Worm (Caenorhabditis elegans) whole organism, L4/young adult: ENCODE data around the gene C50E3.6.

Experiments used
- W03F9.2 ChIP-seq: fragments of 150-350 bp; optimal IDR thresholded peaks from 2 replicates; lab custom pipeline; 2014; ENCODE audit warnings: missing biosample characterization, missing genetic modification characterization
- dao-5 ChIP-seq: sonication (generic microtip); optimal IDR thresholded peaks from 2 replicates; lab custom pipeline; 2016; ENCODE audit warnings: missing genotype, missing genetic modification characterization, moderate library complexity, missing compliant biosample characterization
- him-1 ChIP-seq: sonication (generic microtip); optimal IDR thresholded peaks from 2 replicates; lab custom pipeline; 2016; ENCODE audit warnings: missing genotype, missing genetic modification reagents, missing genetic modification characterization, missing compliant biosample characterization

The C50E3.6 gene

ce11 chrV:7609698-7610420, 19.5 kb upstream of the C50E3.6 start, which contains the start of the genes folt-3 and clec-214:
Gene folt-3 (minus strand): TSS chrV:7609748.
Gene clec-214 (plus strand): TSS chrV:7610370.
- no peak for TF ChIP-seq W03F9.2

DNA sequence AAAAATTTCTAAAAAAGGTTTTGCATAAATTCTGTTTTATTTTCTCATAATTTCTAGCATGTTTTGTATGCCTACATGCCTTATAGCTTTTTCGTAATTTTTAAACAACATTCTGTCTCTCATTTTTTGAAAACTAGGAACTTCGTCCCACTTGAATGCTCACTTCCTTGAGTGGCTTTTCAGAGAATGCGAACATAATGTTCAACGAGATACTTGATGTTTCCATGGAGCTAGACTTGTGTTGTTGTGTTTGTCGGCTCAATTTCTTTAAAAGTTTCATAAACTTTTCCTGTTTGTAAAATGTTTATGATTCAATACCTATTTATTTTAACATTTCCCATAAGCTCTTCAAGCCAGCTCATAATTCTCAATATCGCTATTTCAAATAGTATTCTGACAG, 14.5 kb upstream of the C50E3.6 start, which contains the start of gene clec-213:
Gene clec-213 (plus strand): TSS at position 301 of the 400 bp plus-strand sequence.
- TF ChIP-seq him-1 (tag; lab: Kevin White, UChicago) = no peak
- TF ChIP-seq dao-5 = no peak
- TF ChIP-seq W03F9.2 = no peak

DNA sequence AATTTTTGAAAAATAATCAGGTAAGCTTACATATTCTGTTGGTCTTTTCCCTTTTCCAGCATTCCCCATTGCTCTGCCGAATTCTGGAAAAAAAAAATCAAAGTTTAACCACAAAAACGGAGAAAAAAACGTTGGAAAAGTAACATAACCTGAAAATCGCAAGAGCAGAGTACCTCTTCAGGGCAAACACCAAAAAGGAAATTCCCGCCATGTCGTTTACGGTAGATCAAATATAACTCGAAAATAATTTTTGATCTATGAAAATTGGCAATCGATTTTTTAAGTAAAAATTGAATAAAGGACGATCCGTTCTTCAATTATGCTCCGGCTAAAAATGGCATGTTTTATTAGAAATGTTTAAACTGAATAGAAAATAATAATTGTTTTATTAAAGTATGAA, 13.1 kb upstream of the C50E3.6 start, which contains the start of gene C50E3.11:
Gene C50E3.11 (minus strand): TSS at position 83 of the 400 bp plus-strand sequence.
- TF ChIP-seq him-1 (tag; lab: Kevin White, UChicago) = no peak

DNA sequence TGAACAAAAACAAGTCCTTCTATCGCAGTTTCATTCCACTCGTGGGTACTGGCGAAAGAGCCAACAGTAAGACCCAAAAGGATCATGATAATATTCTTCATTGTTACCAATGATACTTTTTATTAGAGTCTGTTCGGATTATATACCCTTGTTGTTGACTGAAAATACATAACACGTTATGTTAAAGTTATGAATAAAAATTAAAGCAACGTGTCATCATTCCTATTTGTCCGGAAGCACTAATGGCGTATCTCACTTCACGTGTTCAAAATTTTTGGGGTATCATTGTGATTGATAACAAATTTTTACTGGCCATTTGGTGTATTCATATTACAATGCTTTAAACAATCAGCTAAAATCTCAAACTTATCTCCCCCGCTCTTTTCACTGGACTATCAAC, 11.1 kb upstream of the C50E3.6 start, which contains the start of gene scl-26:
Gene scl-26 (minus strand): TSS at position 101 of the 400 bp plus-strand sequence.
- TF ChIP-seq dao-5 = no peak
- TF ChIP-seq him-1 (tag; lab: Kevin White, UChicago) = no peak
- TF ChIP-seq W03F9.2 = no peak

DNA sequence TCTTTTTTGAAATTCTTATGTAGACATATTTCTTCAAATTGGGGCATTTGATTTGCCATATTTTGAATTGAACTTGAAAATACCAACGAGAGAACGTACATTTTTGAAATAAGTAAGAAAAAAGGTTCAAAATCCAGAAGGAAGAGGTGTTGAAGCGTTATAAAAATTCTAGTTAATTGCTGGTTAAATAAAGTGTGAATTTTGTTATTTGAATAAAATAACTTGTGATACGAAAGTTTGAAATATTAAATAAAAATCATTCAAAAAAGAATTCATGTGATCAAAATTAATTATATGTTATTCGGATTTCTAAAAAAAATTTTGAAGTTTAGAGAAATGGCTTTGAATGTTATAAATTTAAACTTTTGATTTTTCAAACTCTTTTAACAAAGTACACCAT, 9.8 kb upstream of the C50E3.6 start, which contains the start of gene C50E3.9:
Gene C50E3.9 (minus strand): TSS at position 101 of the 400 bp plus-strand sequence.
- TF ChIP-seq dao-5 (no peak), him-1 (tag; lab: Kevin White, UChicago) (no peak), W03F9.2 (no peak)

DNA sequence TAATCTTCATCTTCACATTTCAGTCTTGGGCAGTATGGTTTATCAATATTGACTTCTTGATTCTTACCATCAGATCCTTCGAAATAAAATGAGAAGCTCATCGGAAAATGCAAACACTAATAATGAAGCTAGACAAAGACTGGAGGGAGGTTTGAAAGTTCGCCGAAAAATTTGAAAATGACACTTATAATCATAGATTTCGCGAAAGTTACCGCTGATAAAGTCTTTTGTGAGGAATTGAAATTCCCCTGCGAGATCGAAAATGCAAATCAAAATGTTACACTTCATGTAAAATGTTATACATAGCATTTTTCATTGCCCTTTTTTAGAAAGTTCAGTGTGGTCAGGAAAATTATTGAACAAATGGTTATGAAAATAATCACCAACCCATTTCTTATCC, 7.9 kb upstream of the C50E3.6 start, which contains the start of gene C50E3.7:
Gene C50E3.7 (minus strand): TSS at position 101 of the 400 bp plus-strand sequence.
- TF ChIP-seq W03F9.2 = no peak
- no peak for TF ChIP-seq dao-5
- TF ChIP-seq him-1 (tag; lab: Kevin White, UChicago) = no peak

DNA sequence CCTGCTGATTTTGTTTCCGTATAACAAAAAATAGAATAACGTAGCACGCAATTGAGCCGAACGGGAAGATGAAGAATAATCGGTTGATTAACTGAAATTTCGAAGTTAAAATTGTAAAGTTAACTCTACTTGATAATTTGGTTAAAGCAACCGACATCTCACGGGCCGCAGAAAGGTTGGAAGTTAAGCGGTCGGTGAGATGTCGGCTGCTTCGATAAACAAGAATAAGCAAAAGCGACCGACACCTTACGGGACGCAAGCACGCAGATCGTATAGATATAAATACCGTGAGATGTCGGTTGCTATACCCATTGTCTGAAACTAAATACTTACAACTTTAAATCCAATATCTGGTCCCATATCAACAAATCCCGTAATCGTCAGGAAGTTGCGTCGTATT, 4.8 kb upstream of the C50E3.6 start:
- TF ChIP-seq him-1 (tag; lab: Kevin White, UChicago) = no peak
- no peak for TF ChIP-seq dao-5
- no peak for TF ChIP-seq W03F9.2

- TF ChIP-seq him-1 (tag; lab: Kevin White, UChicago) = no peak
- no peak for TF ChIP-seq dao-5
- TF ChIP-seq W03F9.2 = peak; percentile 64
These were observed 2.7 kb downstream of the C50E3.6 start, which contains the start of the genes F19F10.11 and C50E3.5 for ce11 chrV:7587637-7588036. Gene F19F10.11 (minus strand): TSS chrV:7587704. Gene C50E3.5 (plus strand): TSS chrV:7587996.

ce11 chrV:7580378-7580777, 10.0 kb downstream of the C50E3.6 start, which contains the start of gene ets-6:
Gene ets-6 (minus strand): TSS chrV:7580546.
- TF ChIP-seq dao-5 (no peak), W03F9.2 (peak; percentile 28)

- TF ChIP-seq dao-5 (no peak), him-1 (tag; lab: Kevin White, UChicago) (no peak), W03F9.2 (no peak)
These were observed 14.8 kb downstream of the C50E3.6 start, which contains the start of the genes snu-66 and ints-9 for ce11 chrV:7575563-7575962. Gene snu-66 (minus strand): TSS chrV:7575670. Gene ints-9 (plus strand): TSS chrV:7575802.

DNA sequence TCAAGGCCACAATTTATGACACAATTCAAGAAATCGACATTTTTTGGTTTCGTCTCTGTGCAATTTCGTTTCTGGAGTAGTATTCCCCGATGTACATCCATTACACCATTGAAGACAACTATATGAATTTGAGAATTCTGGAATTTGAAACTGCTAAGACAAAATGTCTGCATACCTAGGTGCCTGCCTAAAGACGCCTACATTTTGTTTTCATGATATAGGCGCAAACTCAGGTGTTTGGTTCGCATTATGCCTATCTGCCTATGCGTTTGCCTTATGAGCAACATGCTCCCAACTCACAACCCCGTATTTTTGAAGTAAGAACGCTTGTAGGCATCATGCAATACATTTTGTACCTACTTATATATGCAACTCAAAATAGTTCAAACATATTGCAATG, 19.4 kb downstream of the C50E3.6 start, which contains the start of gene F19F10.14:
Gene F19F10.14 (minus strand): TSS at position 101 of the 400 bp plus-strand sequence.
- TF ChIP-seq W03F9.2 = no peak
- TF ChIP-seq dao-5 = no peak
- no peak for TF ChIP-seq him-1 (tag; lab: Kevin White, UChicago)

DNA sequence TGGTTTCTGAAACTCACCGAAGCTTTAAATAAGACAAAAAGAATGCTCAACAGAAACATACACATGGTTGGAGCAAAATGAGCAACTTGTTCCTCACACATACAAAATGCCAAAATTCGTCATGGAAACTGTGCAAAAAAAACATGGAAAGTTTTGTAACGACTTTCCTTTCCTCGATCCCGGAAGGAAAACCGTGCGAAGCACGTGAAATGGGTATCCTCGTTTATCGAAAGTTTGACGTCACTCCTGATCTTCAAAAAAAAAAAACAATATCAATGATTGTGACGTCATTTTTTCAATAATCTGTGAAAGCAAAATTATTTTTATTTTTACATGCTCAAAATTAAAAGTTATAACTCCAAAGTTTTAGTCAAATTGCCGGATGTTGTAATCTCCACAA, 20.1 kb downstream of the C50E3.6 start, which contains the start of gene clec-212:
Gene clec-212 (minus strand): TSS at position 101 of the 400 bp plus-strand sequence.
- TF ChIP-seq him-1 (tag; lab: Kevin White, UChicago) = no peak
- no peak for TF ChIP-seq dao-5
- TF ChIP-seq W03F9.2 = no peak

DNA sequence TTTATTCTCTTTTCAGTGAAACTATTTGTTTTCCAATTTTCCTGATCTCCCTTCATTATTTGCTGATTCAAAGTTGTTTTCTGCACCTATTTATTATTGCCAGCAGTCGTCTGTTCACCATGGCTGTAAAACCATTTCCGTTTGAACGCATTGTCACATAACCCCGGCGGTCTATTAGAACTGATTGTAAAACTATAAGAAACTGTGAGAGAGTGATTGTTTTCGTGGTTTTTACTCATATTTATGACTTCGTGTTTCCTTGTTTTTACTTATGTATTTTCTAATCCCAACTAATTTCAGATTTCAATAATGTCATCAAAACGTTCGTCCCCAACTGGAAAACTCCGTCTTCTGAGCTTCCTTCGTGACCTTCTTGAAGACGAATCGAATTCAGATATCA, 27.4 kb downstream of the C50E3.6 start, which contains the start of gene F19F10.1:
Gene F19F10.1 (plus strand): TSS at position 301 of the 400 bp plus-strand sequence.
- no peak for TF ChIP-seq him-1 (tag; lab: Kevin White, UChicago)
- no peak for TF ChIP-seq dao-5
- TF ChIP-seq W03F9.2 = no peak

DNA sequence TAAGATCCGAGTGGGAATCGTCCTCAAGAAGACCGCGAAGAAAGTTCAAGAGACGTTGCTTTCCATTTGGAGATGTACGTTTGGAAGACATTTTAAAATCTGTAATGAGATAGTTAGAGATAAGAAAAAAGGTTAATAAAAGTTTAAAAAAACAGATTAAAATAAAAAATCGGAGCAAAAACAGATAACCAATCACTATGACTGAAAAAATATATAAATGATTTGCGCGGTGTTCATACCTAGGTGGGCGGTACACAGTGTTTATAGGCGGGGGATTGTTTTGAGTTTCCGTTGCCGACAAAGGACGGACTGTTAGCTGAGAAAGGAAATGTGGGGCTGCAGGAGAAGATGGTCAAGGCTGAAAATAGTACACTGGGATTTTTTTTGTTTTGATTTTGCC, 31.7 kb downstream of the C50E3.6 start, which contains the start of gene ets-7:
Gene ets-7 (minus strand): TSS at position 101 of the 400 bp plus-strand sequence.
- TF ChIP-seq W03F9.2 (no peak), dao-5 (no peak), him-1 (tag; lab: Kevin White, UChicago) (no peak)

- TF ChIP-seq dao-5 = no peak
- no peak for TF ChIP-seq W03F9.2
- no peak for TF ChIP-seq him-1 (tag; lab: Kevin White, UChicago)
These were observed 34.5 kb downstream of the C50E3.6 start for ce11 chrV:7555875-7556274.
